Fruit fly (Drosophila melanogaster) whole organism, embryonic: ENCODE measurements around the gene abs.

Source experiments
- Adf1 ChIP-seq: fragments of 200-800 bp; sonication (Bioruptor generic); IDR thresholded peaks from 2 replicates; pipeline ENCODE4 v1.3.6; 2022; ENCODE audit warnings: missing biosample characterization, missing genetic modification characterization
- BEAF-32 ChIP-seq: fragments of 200-800 bp; sonication (Bioruptor generic); optimal IDR thresholded peaks from 3 replicates; lab custom pipeline; 2017; ENCODE audit warnings: missing biosample characterization, missing genetic modification characterization, mild to moderate bottlenecking, moderate library complexity, missing genetic modification reagents
- C15 ChIP-seq: fragments of 200-800 bp; sonication (Bioruptor generic); IDR thresholded peaks from 3 replicates; pipeline ENCODE4 v1.3.6; 2022; ENCODE audit warnings: missing biosample characterization, missing genetic modification characterization
- CG10147 ChIP-seq: fragments of 200-800 bp; sonication (Bioruptor generic); optimal IDR thresholded peaks from 2 replicates; lab custom pipeline; 2019; ENCODE audit warnings: missing biosample characterization, mild to moderate bottlenecking, missing genetic modification characterization, moderate library complexity
- CG10979 ChIP-seq: fragments of 200-800 bp; sonication (Bioruptor generic); optimal IDR thresholded peaks from 2 replicates; lab custom pipeline; 2018; ENCODE audit warnings: missing biosample characterization, mild to moderate bottlenecking, missing genetic modification characterization, moderate library complexity
- CG11093 ChIP-seq: fragments of 200-800 bp; sonication (Bioruptor generic); IDR thresholded peaks from 3 replicates; pipeline ENCODE4 v1.3.6; 2022; ENCODE audit warnings: missing biosample characterization, missing genetic modification characterization
- CG11504 ChIP-seq: fragments of 200-800 bp; sonication (Bioruptor generic); optimal IDR thresholded peaks from 3 replicates; lab custom pipeline; 2019; ENCODE audit warnings: missing biosample characterization, mild to moderate bottlenecking, missing genetic modification characterization, moderate library complexity
- CG12236 ChIP-seq: fragments of 200-800 bp; sonication (Bioruptor generic); optimal IDR thresholded peaks from 2 replicates; lab custom pipeline; 2016; ENCODE audit warnings: missing biosample characterization, missing genetic modification characterization
- CG13123 ChIP-seq: fragments of 200-800 bp; sonication (Bioruptor generic); optimal IDR thresholded peaks from 2 replicates; lab custom pipeline; 2016; ENCODE audit warnings: missing biosample characterization, missing genetic modification characterization
- CG13894 ChIP-seq: fragments of 200-800 bp; sonication (Bioruptor generic); optimal IDR thresholded peaks from 3 replicates; lab custom pipeline; 2018; ENCODE audit warnings: missing biosample characterization, mild to moderate bottlenecking, missing genetic modification characterization, moderate library complexity
- CG1603 ChIP-seq: fragments of 200-800 bp; sonication (Bioruptor generic); optimal IDR thresholded peaks from 2 replicates; lab custom pipeline; 2019; ENCODE audit warnings: missing biosample characterization, mild to moderate bottlenecking, missing genetic modification characterization, moderate library complexity
- CG17186 ChIP-seq: fragments of 200-800 bp; sonication (Bioruptor generic); optimal IDR thresholded peaks from 3 replicates; lab custom pipeline; 2017; ENCODE audit warnings: missing biosample characterization, missing genetic modification reagents, missing genetic modification characterization
- CG17829 ChIP-seq: fragments of 200-800 bp; optimal IDR thresholded peaks from 2 replicates; lab custom pipeline; 2019; ENCODE audit warnings: missing biosample characterization, mild to moderate bottlenecking, missing genetic modification characterization, moderate library complexity
- CG18764 ChIP-seq: fragments of 200-800 bp; sonication (Bioruptor generic); optimal IDR thresholded peaks from 3 replicates; lab custom pipeline; 2016; ENCODE audit warnings: missing biosample characterization, missing genetic modification characterization
- CG4617 ChIP-seq: fragments of 200-800 bp; sonication (Bioruptor generic); optimal IDR thresholded peaks from 3 replicates; lab custom pipeline; 2016; ENCODE audit warnings: missing biosample characterization, missing genetic modification characterization, borderline replicate concordance
- CG5180 ChIP-seq: fragments of 200-800 bp; sonication (Bioruptor generic); optimal IDR thresholded peaks from 3 replicates; lab custom pipeline; 2017; ENCODE audit warnings: missing biosample characterization, missing genetic modification characterization, mild to moderate bottlenecking, moderate library complexity, missing genetic modification reagents
- CTCF ChIP-seq: fragments of 200-800 bp; sonication (Bioruptor generic); optimal IDR thresholded peaks from 2 replicates; lab custom pipeline; 2017; ENCODE audit warnings: missing biosample characterization, mild to moderate bottlenecking, missing genetic modification characterization, moderate library complexity
- D ChIP-seq, 2 experiments: fragments of 200-800 bp in 1 of 2; fragments of >200 bp in 1 of 2; sonication (Bioruptor generic) in 1 of 2; optimal IDR thresholded peaks; 2 replicates in 1 of 2; 3 replicates in 1 of 2; lab custom pipeline; 2017; ENCODE audit warnings: mild to moderate bottlenecking in 1 of 2, missing biosample characterization in 1 of 2, missing genetic modification characterization in 1 of 2, missing genetic modification reagents in 1 of 2
- Dll ChIP-seq: fragments of 200-800 bp; sonication (Bioruptor generic); IDR thresholded peaks from 4 replicates; pipeline ENCODE4 v1.3.6; 2022; ENCODE audit warnings: missing biosample characterization, missing genetic modification characterization; ENCODE audit not compliant: partially characterized antibody
- E2f2 ChIP-seq: fragments of 200-800 bp; sonication (Bioruptor generic); IDR thresholded peaks from 2 replicates; pipeline ENCODE4 v1.3.6; 2022; ENCODE audit warnings: missing biosample characterization, missing genetic modification characterization
- HLH4C ChIP-seq: fragments of 200-800 bp; sonication (Bioruptor generic); IDR thresholded peaks from 3 replicates; pipeline ENCODE4 v1.3.6; 2022; ENCODE audit warnings: missing biosample characterization, missing genetic modification characterization; ENCODE audit not compliant: partially characterized antibody
- Hr3 ChIP-seq: fragments of 200-800 bp; sonication (Bioruptor generic); optimal IDR thresholded peaks from 3 replicates; lab custom pipeline; 2016; ENCODE audit warnings: missing biosample characterization, missing genetic modification characterization
- Lhr ChIP-seq: fragments of 200-800 bp; sonication (Bioruptor generic); optimal IDR thresholded peaks from 3 replicates; lab custom pipeline; 2017; ENCODE audit warnings: mild to moderate bottlenecking, missing biosample characterization, missing genetic modification reagents, missing genetic modification characterization
- MBD-R2 ChIP-seq: fragments of 200-800 bp; sonication (Bioruptor generic); IDR thresholded peaks from 2 replicates; pipeline ENCODE4 v1.3.6; 2022; ENCODE audit warnings: missing biosample characterization, missing genetic modification characterization
- MESR4 ChIP-seq: fragments of 200-800 bp; sonication (Bioruptor generic); optimal IDR thresholded peaks from 2 replicates; lab custom pipeline; 2018; ENCODE audit warnings: missing biosample characterization, mild to moderate bottlenecking, missing genetic modification characterization, moderate library complexity
- MTF-1 ChIP-seq: fragments of 200-800 bp; sonication (Bioruptor generic); optimal IDR thresholded peaks from 2 replicates; lab custom pipeline; 2018; ENCODE audit warnings: missing biosample characterization, mild to moderate bottlenecking, missing genetic modification characterization, borderline replicate concordance
- Med ChIP-seq: fragments of 200-800 bp; sonication (Bioruptor generic); peaks from one replicate; lab custom pipeline; 2016; ENCODE audit warnings: missing biosample characterization, missing genetic modification characterization, mild to moderate bottlenecking, inconsistent platforms, moderate library complexity
- Ssrp ChIP-seq: fragments of 200-800 bp; sonication (Bioruptor generic); optimal IDR thresholded peaks from 2 replicates; lab custom pipeline; 2018; ENCODE audit warnings: missing biosample characterization, mild to moderate bottlenecking, missing genetic modification characterization, moderate library complexity
- YL-1 ChIP-seq: fragments of 200-800 bp; sonication (Bioruptor generic); optimal IDR thresholded peaks from 3 replicates; lab custom pipeline; 2017; ENCODE audit warnings: missing biosample characterization, mild to moderate bottlenecking, missing genetic modification characterization
- amos ChIP-seq: fragments of 200-800 bp; sonication (Bioruptor generic); IDR thresholded peaks from 2 replicates; pipeline ENCODE4 v1.3.6; 2022; ENCODE audit warnings: missing biosample characterization, missing genetic modification characterization; ENCODE audit not compliant: partially characterized antibody
- cato ChIP-seq: fragments of 200-800 bp; sonication (Bioruptor generic); optimal IDR thresholded peaks from 2 replicates; lab custom pipeline; 2016; ENCODE audit warnings: missing biosample characterization, missing genetic modification characterization, borderline replicate concordance
- cg ChIP-seq: fragments of 200-800 bp; sonication (Bioruptor generic); optimal IDR thresholded peaks from 3 replicates; lab custom pipeline; 2019; ENCODE audit warnings: missing biosample characterization, mild to moderate bottlenecking, missing genetic modification characterization, moderate library complexity
- hb ChIP-seq: fragments of 200-800 bp; sonication (Bioruptor generic); IDR thresholded peaks from 3 replicates; pipeline ENCODE4 v1.3.6; 2022; ENCODE audit warnings: missing biosample characterization, missing genetic modification characterization; ENCODE audit not compliant: partially characterized antibody
- inv ChIP-seq: fragments of 200-800 bp; sonication (Bioruptor generic); IDR thresholded peaks from 2 replicates; pipeline ENCODE4 v1.3.6; 2022; ENCODE audit warnings: missing biosample characterization, missing genetic modification characterization; ENCODE audit not compliant: partially characterized antibody
- lab ChIP-seq: fragments of 200-800 bp; sonication (Bioruptor generic); optimal IDR thresholded peaks from 3 replicates; lab custom pipeline; 2017; ENCODE audit warnings: missing biosample characterization, missing genetic modification characterization, mild to moderate bottlenecking, moderate library complexity, missing genetic modification reagents
- nom ChIP-seq: fragments of 200-800 bp; sonication (Bioruptor generic); optimal IDR thresholded peaks from 2 replicates; lab custom pipeline; 2017; ENCODE audit warnings: missing biosample characterization, missing genetic modification characterization, mild to moderate bottlenecking, moderate library complexity, missing genetic modification reagents
- peb ChIP-seq: fragments of 200-800 bp; sonication (Bioruptor generic); IDR thresholded peaks from 2 replicates; pipeline ENCODE4 v1.3.6; 2022; ENCODE audit warnings: missing biosample characterization, missing genetic modification characterization
- pho ChIP-seq: fragments of 200-800 bp; sonication (Bioruptor generic); optimal IDR thresholded peaks from 2 replicates; lab custom pipeline; 2016; ENCODE audit warnings: missing biosample characterization, missing genetic modification characterization
- phol ChIP-seq: fragments of 200-800 bp; sonication (Bioruptor generic); optimal IDR thresholded peaks from 3 replicates; lab custom pipeline; 2018; ENCODE audit warnings: missing biosample characterization, mild to moderate bottlenecking, missing genetic modification characterization, moderate library complexity
- pros ChIP-seq: fragments of 200-800 bp; sonication (Bioruptor generic); optimal IDR thresholded peaks from 3 replicates; lab custom pipeline; 2019; ENCODE audit warnings: missing biosample characterization, mild to moderate bottlenecking, missing genetic modification characterization, moderate library complexity
- pzg ChIP-seq: fragments of 200-800 bp; sonication (Bioruptor generic); optimal IDR thresholded peaks from 3 replicates; lab custom pipeline; 2018; ENCODE audit warnings: missing biosample characterization, mild to moderate bottlenecking, missing genetic modification characterization, moderate library complexity
- rib ChIP-seq: fragments of 200-800 bp; sonication (Bioruptor generic); IDR thresholded peaks from 2 replicates; pipeline ENCODE4 v1.3.6; 2022; ENCODE audit warnings: missing biosample characterization, missing genetic modification characterization
- sd ChIP-seq: fragments of 200-800 bp; sonication (Bioruptor generic); optimal IDR thresholded peaks from 3 replicates; lab custom pipeline; 2018; ENCODE audit warnings: missing biosample characterization, mild to moderate bottlenecking, missing genetic modification characterization, moderate library complexity
- sna ChIP-seq: fragments of 200-800 bp; sonication (Bioruptor generic); IDR thresholded peaks from 2 replicates; pipeline ENCODE4 v1.3.6; 2022; ENCODE audit warnings: missing biosample characterization, missing genetic modification characterization; ENCODE audit not compliant: partially characterized antibody
- stc ChIP-seq: fragments of 200-800 bp; sonication (Bioruptor generic); IDR thresholded peaks from 2 replicates; pipeline ENCODE4 v1.3.6; 2022; ENCODE audit warnings: missing biosample characterization, missing genetic modification characterization
- tna ChIP-seq: fragments of 200-800 bp; sonication (Bioruptor generic); IDR thresholded peaks from 2 replicates; pipeline ENCODE4 v1.3.6; 2022; ENCODE audit warnings: missing biosample characterization, missing genetic modification characterization; ENCODE audit not compliant: partially characterized antibody

Gene abs

dm6 chr3R:4233018-4233385 is at the start of gene abs:
abs (plus strand) TSS chr3R:4233047.
- TF ChIP-seq MBD-R2 (GFP tag; lab: Robert Waterston, UW) (0 out of 2 replicates have a peak, but pooled peaks have one; percentile 33), amos (GFP tag; lab: Robert Waterston, UW) (0 out of 2 replicates have a peak, but pooled peaks have one; percentile 30), CG11093 (GFP tag; lab: Robert Waterston, UW) (no peak), Dll (GFP tag; lab: Robert Waterston, UW) (0 out of 4 replicates have a peak, but pooled peaks have one; percentile 14), HLH4C (GFP tag; lab: Robert Waterston, UW) (0 out of 3 replicates have a peak, but pooled peaks have one; percentile 14), E2f2 (GFP tag; lab: Robert Waterston, UW) (0 out of 2 replicates have a peak, but pooled peaks have one; percentile 12), CG1603 (tag; lab: Kevin White, UChicago) (peak; percentile 31), cato (GFP tag; lab: Kevin White, UChicago) (no peak), D (optimal IDR thresholded peaks at IDR 0.05; lab: Kevin White, UChicago) (peak; percentile 74), D (GFP tag; optimal IDR thresholded peaks at IDR 0.05; lab: Kevin White, UChicago) (no peak), CG17829 (tag; lab: Kevin White, UChicago) (no peak), pho (GFP tag; lab: Kevin White, UChicago) (no peak), CG10979 (tag; lab: Kevin White, UChicago) (no peak), Med (peak; percentile 15), CG4617 (GFP tag; lab: Kevin White, UChicago) (peak; percentile 60), hb (GFP tag; lab: Robert Waterston, UW) (0 out of 3 replicates have a peak, but pooled peaks have one; percentile 12), pzg (peak; percentile 28), sna (GFP tag; lab: Robert Waterston, UW) (no peak), YL-1 (GFP tag; lab: Kevin White, UChicago) (peak; percentile 28), CG13123 (GFP tag; lab: Kevin White, UChicago) (no peak), C15 (GFP tag; lab: Robert Waterston, UW) (no peak), CG18764 (GFP tag; lab: Kevin White, UChicago) (no peak), MESR4 (GFP tag; lab: Kevin White, UChicago) (peak; percentile 60), peb (GFP tag; lab: Robert Waterston, UW) (no peak), CG11504 (tag; lab: Kevin White, UChicago) (no peak)

dm6 chr3R:4186820-4187540 is 45.9 kb upstream of the abs start:
- TF ChIP-seq rib (GFP tag; lab: Robert Waterston, UW) (peak; percentile 31; the same call in 1 of the 2 replicates), tna (GFP tag; lab: Robert Waterston, UW) (peak; percentile 17; the same call in 1 of the 2 replicates), CG12236 (no peak), Adf1 (no peak), Hr3 (GFP tag; lab: Kevin White, UChicago) (no peak), inv (no peak), Lhr (GFP tag; lab: Kevin White, UChicago) (peak; percentile 51), stc (no peak), CG5180 (GFP tag; lab: Kevin White, UChicago) (no peak), CG13894 (tag; lab: Kevin White, UChicago) (peak; percentile 91), nom (GFP tag; lab: Kevin White, UChicago) (peak; percentile 42), MTF-1 (GFP tag; lab: Kevin White, UChicago) (no peak), CTCF (peak; percentile 92), CG10147 (GFP tag; lab: Kevin White, UChicago) (no peak), sd (tag; lab: Kevin White, UChicago) (peak; percentile 100), phol (tag; lab: Kevin White, UChicago) (peak; percentile 37), lab (GFP tag; lab: Kevin White, UChicago) (peak; percentile 10), pros (peak; percentile 79), Ssrp (tag; lab: Kevin White, UChicago) (no peak), CG17186 (GFP tag; lab: Kevin White, UChicago) (no peak), cg (peak; percentile 72), BEAF-32 (GFP tag; lab: Kevin White, UChicago) (no peak)
